Worm (Caenorhabditis elegans): ENCODE data around the gene F41E6.7.

The F41E6.7 gene

ce11 chrV:8606099-8606696 is 7.1 kb upstream of the F41E6.7 start, which contains the start of gene vps-60 (continued):
- TF ChIP-seq lag-1 (GFP tag; IDR thresholded peaks at IDR 0.05): no peak

- TF ChIP-seq akir-1 (GFP tag; optimal IDR thresholded peaks at IDR 0.05): no peak
- peak; percentile 53 for TF ChIP-seq nhr-80 (tag; optimal IDR thresholded peaks at IDR 0.05)
These were observed 4.2 kb upstream of the F41E6.7 start, which contains the start of gene F41E6.5 for ce11 chrV:8603272-8603671. TSS of gene F41E6.5 (plus strand) at chrV:8603480.

- no peak for TF ChIP-seq B0336.3 (GFP tag; IDR thresholded peaks at IDR 0.05)
- TF ChIP-seq efl-1 (GFP tag; optimal IDR thresholded peaks at IDR 0.05): no peak
- no peak for TF ChIP-seq madf-10 (tag; optimal IDR thresholded peaks at IDR 0.05)
- no peak for TF ChIP-seq cebp-1 (GFP tag; IDR thresholded peaks at IDR 0.05)
- no peak for TF ChIP-seq cebp-1 (tag; optimal IDR thresholded peaks at IDR 0.05)
- no peak for TF ChIP-seq unc-62 (GFP tag; optimal IDR thresholded peaks at IDR 0.05)
- no peak for TF ChIP-seq snpc-1.3 (tag; optimal IDR thresholded peaks at IDR 0.05; ENCODE audit: insufficient read depth)
- no peak for TF ChIP-seq hsf-1 (GFP tag; IDR thresholded peaks at IDR 0.05)
- no peak for TF ChIP-seq Y79H2A.3 (GFP tag; conservative IDR thresholded peaks at IDR 0.05)
- no peak for TF ChIP-seq dox-1 (GFP tag; IDR thresholded peaks at IDR 0.05)
- no peak for TF ChIP-seq xnd-1 (tag; optimal IDR thresholded peaks at IDR 0.05)
- TF ChIP-seq bed-2 (GFP tag; IDR thresholded peaks at IDR 0.05): no peak
- TF ChIP-seq K11D2.4 (GFP tag; IDR thresholded peaks at IDR 0.05): no peak
These were observed 3.5 kb upstream of the F41E6.7 start, which contains the start of gene F41E6.15 for ce11 chrV:8602638-8603037. TSS of gene F41E6.15 (minus strand) at chrV:8602738.

- no peak for TF ChIP-seq gei-17 (GFP tag; optimal IDR thresholded peaks at IDR 0.05)
- TF ChIP-seq lsl-1 (GFP tag; optimal IDR thresholded peaks at IDR 0.05): no peak
- no peak for TF ChIP-seq nfyb-1 (GFP tag; IDR thresholded peaks at IDR 0.05)
- TF ChIP-seq hrde-1 (tag; optimal IDR thresholded peaks at IDR 0.05; ENCODE audit: borderline replicate concordance): no peak
- TF ChIP-seq attf-6 (GFP tag; IDR thresholded peaks at IDR 0.05): no peak
- TF ChIP-seq ceh-40 (GFP tag; IDR thresholded peaks at IDR 0.05): no peak
- TF ChIP-seq F23B12.7 (tag; optimal IDR thresholded peaks at IDR 0.05; ENCODE audit: insufficient read depth): no peak
- no peak for TF ChIP-seq him-1 (tag; optimal IDR thresholded peaks at IDR 0.05)
- TF ChIP-seq B0035.1 (tag; optimal IDR thresholded peaks at IDR 0.05): no peak
- no peak for TF ChIP-seq lin-40 (tag; optimal IDR thresholded peaks at IDR 0.05)
- TF ChIP-seq rpc-1 (optimal IDR thresholded peaks at IDR 0.05): no peak
- no peak for TF ChIP-seq rpc-1 (tag; optimal IDR thresholded peaks at IDR 0.05)
- TF ChIP-seq ztf-18 (tag; optimal IDR thresholded peaks at IDR 0.05): no peak
- TF ChIP-seq nhr-80 (tag; optimal IDR thresholded peaks at IDR 0.05): no peak
- TF ChIP-seq madf-3 (GFP tag; IDR thresholded peaks at IDR 0.05): no peak
These were observed 2.3 kb upstream of the F41E6.7 start, which contains the start of gene F41E6.8 for ce11 chrV:8601420-8601819. TSS of gene F41E6.8 (minus strand) at chrV:8601520.

- TF ChIP-seq chd-7 (tag; optimal IDR thresholded peaks at IDR 0.05) (no peak), nhr-80 (tag; optimal IDR thresholded peaks at IDR 0.05) (no peak), nfyb-1 (GFP tag; IDR thresholded peaks at IDR 0.05) (no peak), athp-1 (tag; optimal IDR thresholded peaks at IDR 0.05) (no peak), sdz-38 (tag; optimal IDR thresholded peaks at IDR 0.05) (no peak)
These were observed 865 bp upstream of the F41E6.7 start for ce11 chrV:8599957-8600356.
